Fruit fly (Drosophila melanogaster) whole organism, prepupa: ENCODE measurements around the gene SmB.

Experiments used
- Blimp-1 ChIP-seq: fragments of 200-800 bp; sonication (Bioruptor generic); optimal IDR thresholded peaks from 3 replicates; lab custom pipeline; 2017; ENCODE audit warnings: missing biosample characterization, missing genetic modification characterization, mild to moderate bottlenecking, moderate library complexity, missing genetic modification reagents
- CG10631 ChIP-seq: fragments of 200-800 bp; sonication (Bioruptor generic); optimal IDR thresholded peaks from 2 replicates; lab custom pipeline; 2016; ENCODE audit warnings: missing biosample characterization, missing genetic modification characterization
- CG10669 ChIP-seq: fragments of 200-800 bp; sonication (Bioruptor generic); optimal IDR thresholded peaks from 3 replicates; lab custom pipeline; 2018; ENCODE audit warnings: missing biosample characterization, mild to moderate bottlenecking, missing genetic modification characterization, moderate library complexity
- CG11294 ChIP-seq: fragments of 200-800 bp; sonication (Bioruptor generic); IDR thresholded peaks from 2 replicates; pipeline ENCODE4 v1.3.6; 2022; ENCODE audit warnings: missing biosample characterization, missing genetic modification characterization
- CG11902 ChIP-seq: fragments of 200-800 bp; sonication (Bioruptor generic); optimal IDR thresholded peaks from 3 replicates; lab custom pipeline; 2016; ENCODE audit warnings: missing biosample characterization, missing genetic modification characterization
- CG15336 ChIP-seq: fragments of 200-800 bp; sonication (Bioruptor generic); IDR thresholded peaks from 2 replicates; pipeline ENCODE4 v1.3.6; 2022; ENCODE audit warnings: missing biosample characterization, missing genetic modification characterization
- CG1621 ChIP-seq: fragments of 200-800 bp; sonication (Bioruptor generic); optimal IDR thresholded peaks from 3 replicates; lab custom pipeline; 2018; ENCODE audit warnings: missing biosample characterization, mild to moderate bottlenecking, missing genetic modification characterization
- CG31627 ChIP-seq: fragments of 200-800 bp; sonication (Bioruptor generic); optimal IDR thresholded peaks from 3 replicates; lab custom pipeline; 2016; ENCODE audit warnings: missing biosample characterization, missing genetic modification characterization
- CG34406 ChIP-seq: fragments of 200-800 bp; sonication (Bioruptor generic); optimal IDR thresholded peaks from 3 replicates; lab custom pipeline; 2016; ENCODE audit warnings: missing biosample characterization, missing genetic modification characterization
- CG4318 ChIP-seq: fragments of 200-800 bp; sonication (Bioruptor generic); optimal IDR thresholded peaks from 3 replicates; lab custom pipeline; 2017; ENCODE audit warnings: missing biosample characterization, mild to moderate bottlenecking, missing genetic modification characterization
- CG6163 ChIP-seq: fragments of 200-800 bp; sonication (Bioruptor generic); IDR thresholded peaks from 3 replicates; pipeline ENCODE4 v1.3.6; 2022; ENCODE audit warnings: missing biosample characterization, missing genetic modification characterization
- CG6276 ChIP-seq: fragments of 200-800 bp; sonication (Bioruptor generic); optimal IDR thresholded peaks from 2 replicates; lab custom pipeline; 2017; ENCODE audit warnings: missing biosample characterization, mild to moderate bottlenecking, missing genetic modification characterization
- CG6808 ChIP-seq: fragments of 200-800 bp; sonication (Bioruptor generic); optimal IDR thresholded peaks from 3 replicates; lab custom pipeline; 2017; ENCODE audit warnings: missing biosample characterization, missing genetic modification characterization, mild to moderate bottlenecking, moderate library complexity, missing genetic modification reagents
- CG6854 ChIP-seq: fragments of 200-800 bp; sonication (Bioruptor generic); optimal IDR thresholded peaks from 2 replicates; lab custom pipeline; 2017; ENCODE audit warnings: missing biosample characterization, mild to moderate bottlenecking, missing genetic modification characterization
- CG7368 ChIP-seq: fragments of 200-800 bp; sonication (Bioruptor generic); optimal IDR thresholded peaks from 3 replicates; lab custom pipeline; 2016; ENCODE audit warnings: missing biosample characterization, missing genetic modification characterization
- CG8119 ChIP-seq: fragments of 200-800 bp; sonication (Bioruptor generic); IDR thresholded peaks from 3 replicates; pipeline ENCODE4 v1.3.6; 2022; ENCODE audit warnings: missing biosample characterization, missing genetic modification characterization
- CG8319 ChIP-seq: fragments of 200-800 bp; sonication (Bioruptor generic); optimal IDR thresholded peaks from 3 replicates; lab custom pipeline; 2016; ENCODE audit warnings: missing biosample characterization, missing genetic modification characterization
- CG8632 ChIP-seq: fragments of 200-800 bp; sonication (Bioruptor generic); optimal IDR thresholded peaks from 3 replicates; lab custom pipeline; 2016; ENCODE audit warnings: missing biosample characterization, missing genetic modification characterization
- CG9139 ChIP-seq: fragments of 200-800 bp; sonication (Bioruptor generic); optimal IDR thresholded peaks from 3 replicates; lab custom pipeline; 2017; ENCODE audit warnings: missing biosample characterization, mild to moderate bottlenecking, missing genetic modification characterization
- Eip93F ChIP-seq: fragments of 200-800 bp; sonication (Bioruptor generic); optimal IDR thresholded peaks from 2 replicates; lab custom pipeline; 2016; ENCODE audit warnings: missing biosample characterization, mild to moderate bottlenecking, missing genetic modification characterization
- Ets21C ChIP-seq: fragments of 200-800 bp; sonication (Bioruptor generic); optimal IDR thresholded peaks from 3 replicates; lab custom pipeline; 2016; ENCODE audit warnings: missing biosample characterization, missing genetic modification characterization
- Ets96B ChIP-seq: fragments of 200-800 bp; optimal IDR thresholded peaks from 2 replicates; lab custom pipeline; 2019; ENCODE audit warnings: missing biosample characterization, mild to moderate bottlenecking, missing genetic modification characterization, moderate library complexity
- Gug ChIP-seq: fragments of 200-800 bp; sonication (Bioruptor generic); IDR thresholded peaks from 2 replicates; pipeline ENCODE4 v1.3.6; 2022; ENCODE audit warnings: missing biosample characterization, missing genetic modification characterization
- Hr38 ChIP-seq: sonication (Bioruptor generic); optimal IDR thresholded peaks from 2 replicates; lab custom pipeline; 2016; ENCODE audit warnings: missing biosample characterization, missing genetic modification characterization
- Hr39 ChIP-seq: fragments of 200-800 bp; sonication (Bioruptor generic); optimal IDR thresholded peaks from 2 replicates; lab custom pipeline; 2016; ENCODE audit warnings: missing biosample characterization, missing genetic modification characterization
- Hr4 ChIP-seq: fragments of 200-800 bp; sonication (Bioruptor generic); optimal IDR thresholded peaks from 3 replicates; lab custom pipeline; 2016; ENCODE audit warnings: missing biosample characterization, missing genetic modification characterization
- Lpt ChIP-seq: fragments of 200-800 bp; sonication (Bioruptor generic); optimal IDR thresholded peaks from 3 replicates; lab custom pipeline; 2016; ENCODE audit warnings: missing biosample characterization, missing genetic modification characterization
- Met ChIP-seq: fragments of 200-800 bp; sonication (Bioruptor generic); optimal IDR thresholded peaks from 3 replicates; lab custom pipeline; 2016; ENCODE audit warnings: missing biosample characterization, missing genetic modification characterization
- OdsH ChIP-seq: fragments of 200-800 bp; sonication (Bioruptor generic); optimal IDR thresholded peaks from 3 replicates; lab custom pipeline; 2016; ENCODE audit warnings: missing biosample characterization, missing genetic modification characterization
- Smox ChIP-seq: fragments of 200-800 bp; sonication (Bioruptor generic); optimal IDR thresholded peaks from 3 replicates; lab custom pipeline; 2016; ENCODE audit warnings: missing biosample characterization, missing genetic modification characterization
- Sox102F ChIP-seq: fragments of 200-800 bp; sonication (Bioruptor generic); optimal IDR thresholded peaks from 2 replicates; lab custom pipeline; 2016; ENCODE audit warnings: missing biosample characterization, mild to moderate bottlenecking, missing genetic modification characterization
- Sox14 ChIP-seq: fragments of 200-800 bp; sonication (Bioruptor generic); optimal IDR thresholded peaks from 3 replicates; lab custom pipeline; 2016; ENCODE audit warnings: missing biosample characterization, missing genetic modification characterization
- Sox15 ChIP-seq: fragments of 200-800 bp; sonication (Bioruptor generic); optimal IDR thresholded peaks from 3 replicates; lab custom pipeline; 2016; ENCODE audit warnings: missing biosample characterization, missing genetic modification characterization
- dac ChIP-seq: fragments of 200-800 bp; sonication (Bioruptor generic); optimal IDR thresholded peaks from 2 replicates; lab custom pipeline; 2017; ENCODE audit warnings: missing biosample characterization, mild to moderate bottlenecking, missing genetic modification characterization
- dsx ChIP-seq: fragments of 200-800 bp; optimal IDR thresholded peaks from 3 replicates; lab custom pipeline; 2019; ENCODE audit warnings: missing biosample characterization, mild to moderate bottlenecking, missing genetic modification characterization, moderate library complexity; ENCODE audit not compliant: poor library complexity, severe bottlenecking
- eg ChIP-seq: fragments of 200-800 bp; sonication (Bioruptor generic); IDR thresholded peaks from 3 replicates; pipeline ENCODE4 v1.3.6; 2022; ENCODE audit warnings: missing biosample characterization, missing genetic modification characterization
- esn ChIP-seq: fragments of 200-800 bp; sonication (Bioruptor generic); optimal IDR thresholded peaks from 2 replicates; lab custom pipeline; 2016; ENCODE audit warnings: missing biosample characterization, mild to moderate bottlenecking, missing genetic modification characterization, moderate library complexity
- fd59A ChIP-seq: fragments of 200-800 bp; sonication (Bioruptor generic); optimal IDR thresholded peaks from 2 replicates; lab custom pipeline; 2017; ENCODE audit warnings: missing biosample characterization, mild to moderate bottlenecking, missing genetic modification characterization, missing genetic modification reagents
- fd85E ChIP-seq: fragments of 200-800 bp; sonication (Bioruptor generic); optimal IDR thresholded peaks from 3 replicates; lab custom pipeline; 2016; ENCODE audit warnings: missing biosample characterization, missing genetic modification characterization
- fkh ChIP-seq: fragments of 200-800 bp; sonication (Bioruptor generic); optimal IDR thresholded peaks from 3 replicates; lab custom pipeline; 2017; ENCODE audit warnings: missing biosample characterization, mild to moderate bottlenecking, missing genetic modification characterization, moderate library complexity
- lz ChIP-seq: fragments of 200-800 bp; sonication (Bioruptor generic); optimal IDR thresholded peaks from 3 replicates; lab custom pipeline; 2016; ENCODE audit warnings: missing biosample characterization, missing genetic modification characterization
- net ChIP-seq: fragments of 200-800 bp; sonication (Bioruptor generic); optimal IDR thresholded peaks from 3 replicates; lab custom pipeline; 2016; ENCODE audit warnings: missing biosample characterization, missing genetic modification characterization
- pdm3 ChIP-seq: fragments of 200-800 bp; sonication (Bioruptor generic); optimal IDR thresholded peaks from 3 replicates; lab custom pipeline; 2016; ENCODE audit warnings: missing biosample characterization, missing genetic modification characterization
- salr ChIP-seq, 2 experiments: fragments of 200-800 bp; sonication (Bioruptor generic); optimal IDR thresholded peaks; 3 replicates each; lab custom pipeline; 2016 to 2018; ENCODE audit warnings: missing biosample characterization in 2 of 2, missing genetic modification characterization in 2 of 2, mild to moderate bottlenecking in 1 of 2
- spab ChIP-seq: fragments of 200-800 bp; sonication (Bioruptor generic); optimal IDR thresholded peaks from 2 replicates; lab custom pipeline; 2017; ENCODE audit warnings: missing biosample characterization, mild to moderate bottlenecking, missing genetic modification characterization, missing genetic modification reagents
- ss ChIP-seq, 2 experiments: fragments of 200-800 bp; sonication (Bioruptor generic); optimal IDR thresholded peaks; 2 replicates in 1 of 2; 3 replicates in 1 of 2; lab custom pipeline; 2017 to 2018; ENCODE audit warnings: mild to moderate bottlenecking in 2 of 2, missing biosample characterization in 2 of 2, missing genetic modification characterization in 2 of 2, moderate library complexity in 1 of 2
- svp ChIP-seq: fragments of 200-800 bp; sonication (Bioruptor generic); peaks from one replicate; lab custom pipeline; 2016; ENCODE audit warnings: missing biosample characterization, missing genetic modification characterization
- topi ChIP-seq: fragments of 200-800 bp; sonication (Bioruptor generic); optimal IDR thresholded peaks from 3 replicates; lab custom pipeline; 2016; ENCODE audit warnings: missing biosample characterization, missing genetic modification characterization
- vri ChIP-seq: fragments of 200-800 bp; sonication (Bioruptor generic); optimal IDR thresholded peaks from 3 replicates; lab custom pipeline; 2016; ENCODE audit warnings: missing biosample characterization, mild to moderate bottlenecking, missing genetic modification characterization

Gene SmB

dm6 chr2L:10430802-10431476 is 4.5 kb upstream of the SmB start, which contains the start of the genes Bug22 and TfIIB (continued):
- no peak for TF ChIP-seq Lpt (GFP tag; lab: Kevin White, UChicago)
- TF ChIP-seq Ets96B = peak; percentile 53
- TF ChIP-seq Hr38 (GFP tag; lab: Kevin White, UChicago) = no peak
- TF ChIP-seq CG31627 = peak; percentile 75
- TF ChIP-seq dac = no peak
- TF ChIP-seq Sox14 (GFP tag; lab: Kevin White, UChicago) = no peak
- no peak for TF ChIP-seq svp (GFP tag; lab: Kevin White, UChicago)
- TF ChIP-seq CG8119 (GFP tag; lab: Robert Waterston, UW) = no peak
- TF ChIP-seq lz = peak; percentile 72
- TF ChIP-seq CG34406 (GFP tag; lab: Kevin White, UChicago) = peak; percentile 64
- no peak for TF ChIP-seq spab
- no peak for TF ChIP-seq CG9139 (GFP tag; lab: Kevin White, UChicago)
- no peak for TF ChIP-seq OdsH (GFP tag; lab: Kevin White, UChicago)

- TF ChIP-seq CG15336 (GFP tag; lab: Robert Waterston, UW) (peak; percentile 69), Hr39 (GFP tag; lab: Kevin White, UChicago) (peak; percentile 15), Hr4 (GFP tag; lab: Kevin White, UChicago) (no peak), Lpt (GFP tag; lab: Kevin White, UChicago) (peak; percentile 4), Ets21C (GFP tag; lab: Kevin White, UChicago) (no peak), CG10669 (GFP tag; lab: Kevin White, UChicago) (no peak), CG6808 (GFP tag; lab: Kevin White, UChicago) (no peak), ss (GFP tag; optimal IDR thresholded peaks at IDR 0.05; lab: Kevin White, UChicago) (peak in 1 of 2 experiments; percentile 1), CG8632 (GFP tag; lab: Kevin White, UChicago) (no peak), CG6163 (peak; percentile 31; the same call in 1 of the 3 replicates), fkh (no peak), CG4318 (GFP tag; lab: Kevin White, UChicago) (no peak), Hr38 (GFP tag; lab: Kevin White, UChicago) (no peak), fd85E (no peak), pdm3 (GFP tag; lab: Kevin White, UChicago) (no peak), Blimp-1 (no peak), CG7368 (GFP tag; lab: Kevin White, UChicago) (no peak), salr (GFP tag; optimal IDR thresholded peaks at IDR 0.05; lab: Kevin White, UChicago) (no peak), dac (no peak), Eip93F (GFP tag; lab: Kevin White, UChicago) (no peak), lz (peak; percentile 65), esn (GFP tag; lab: Kevin White, UChicago) (peak; percentile 64), CG6854 (GFP tag; lab: Kevin White, UChicago) (no peak), vri (GFP tag; lab: Kevin White, UChicago) (no peak), CG10631 (GFP tag; lab: Kevin White, UChicago) (no peak), CG11294 (no peak), eg (GFP tag; lab: Robert Waterston, UW) (no peak; the same call in 2 of the 3 replicates), CG11902 (no peak), fd59A (GFP tag; lab: Kevin White, UChicago) (no peak), net (GFP tag; lab: Kevin White, UChicago) (no peak), Sox14 (GFP tag; lab: Kevin White, UChicago) (peak; percentile 22), dsx (GFP tag; lab: Kevin White, UChicago) (no peak), Gug (0 out of 2 replicates have a peak, but pooled peaks have one; percentile 9), Sox102F (GFP tag; lab: Kevin White, UChicago) (no peak), CG8319 (GFP tag; lab: Kevin White, UChicago) (no peak), Smox (GFP tag; lab: Kevin White, UChicago) (no peak), Sox15 (GFP tag; lab: Kevin White, UChicago) (peak; percentile 7), CG1621 (no peak), topi (GFP tag; lab: Kevin White, UChicago) (peak; percentile 45), CG6276 (GFP tag; lab: Kevin White, UChicago) (no peak), CG8119 (GFP tag; lab: Robert Waterston, UW) (no peak; the same call in 1 of the 3 replicates), Ets96B (peak; percentile 49), Met (GFP tag; lab: Kevin White, UChicago) (no peak)
Observed at dm6 chr2L:10428528-10428927, 2.1 kb upstream of the SmB start, which contains the start of gene CG5188. Gene CG5188 (plus strand): TSS chr2L:10428829.
